Worm (Caenorhabditis elegans): ENCODE data around the gene srh-85.

DNA sequence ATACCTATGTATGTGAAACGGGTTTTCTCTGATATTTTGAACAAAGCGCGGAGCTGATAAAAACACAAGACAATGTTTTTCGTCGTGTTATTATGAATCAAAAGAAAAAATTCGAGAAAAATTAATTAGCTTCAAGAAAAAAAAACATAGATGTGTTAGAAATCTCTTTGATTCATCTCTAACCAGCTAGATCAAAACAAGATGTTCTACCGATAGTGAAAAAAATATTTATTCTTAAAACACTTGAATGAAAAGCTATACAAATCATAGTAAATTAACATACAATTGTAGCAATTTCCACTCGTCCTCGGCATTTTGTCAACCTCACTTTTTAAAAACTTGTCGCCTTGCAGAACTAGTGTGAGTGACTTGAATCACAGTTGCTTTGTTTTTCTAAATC lies 45.1 kb downstream of the srh-85 start:
- TF ChIP-seq ztf-26 (tag; optimal IDR thresholded peaks at IDR 0.05), result no peak
- TF ChIP-seq unc-62 (GFP tag; optimal IDR thresholded peaks at IDR 0.05), result no peak
- no peak for TF ChIP-seq him-1 (tag; optimal IDR thresholded peaks at IDR 0.05)

Measured in whole organism, young adult.